Worm (Caenorhabditis elegans): ENCODE results near the gene K09E9.7.

K09E9.7 gene

DNA sequence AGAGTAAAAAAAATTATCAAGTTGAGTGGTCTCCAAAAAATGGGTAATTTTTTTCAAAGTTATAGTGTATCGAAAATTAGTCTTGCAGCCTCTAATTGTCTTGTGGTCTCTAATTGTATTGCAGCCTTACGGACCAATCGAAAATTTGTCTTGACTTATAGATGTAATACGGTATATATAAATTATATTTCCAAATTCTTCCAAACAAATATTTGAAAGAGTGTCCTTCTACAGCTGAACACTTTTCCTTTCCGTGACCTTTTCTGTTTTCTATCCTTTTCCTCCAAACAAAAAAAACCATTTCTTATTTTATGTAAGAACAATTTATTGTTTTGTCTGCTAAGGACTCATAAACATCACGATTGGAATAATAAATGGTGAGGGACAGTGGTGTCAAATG, at the start of gene K09E9.7:
Gene K09E9.7, plus strand, starts transcription at position 301 of the 400 bp plus-strand sequence.
- TF ChIP-seq scrt-1 (GFP tag; IDR thresholded peaks at IDR 0.05), result no peak
- no peak for TF ChIP-seq tbx-37 (GFP tag; conservative IDR thresholded peaks at IDR 0.05)
- TF ChIP-seq tra-4 (tag; optimal IDR thresholded peaks at IDR 0.05), result no peak
- no peak for TF ChIP-seq tbx-11 (GFP tag; IDR thresholded peaks at IDR 0.05)
- no peak for TF ChIP-seq hmg-4 (GFP tag; optimal IDR thresholded peaks at IDR 0.05)

DNA sequence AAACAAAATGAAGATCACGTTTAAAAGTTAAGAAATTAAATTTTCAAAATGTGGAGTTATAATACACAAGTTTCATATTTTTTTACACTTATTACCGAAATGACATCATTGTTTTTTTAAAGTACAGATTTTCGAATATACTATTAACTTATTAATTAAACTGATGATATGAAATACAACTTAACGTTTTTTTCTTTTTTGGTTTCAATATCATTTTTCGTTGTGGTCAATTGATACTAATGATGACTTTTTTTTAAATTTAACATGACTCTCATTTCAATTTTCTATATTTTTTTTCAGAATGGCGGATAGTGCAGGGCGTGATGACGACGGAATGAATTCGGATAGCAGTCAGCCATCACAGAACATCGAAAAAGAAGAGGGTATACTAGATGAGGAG, 49.6 kb upstream of the K09E9.7 start, which contains the start of gene usp-33:
Gene usp-33, plus strand, starts transcription at position 301 of the 400 bp plus-strand sequence.
- TF ChIP-seq hmg-4 (GFP tag; optimal IDR thresholded peaks at IDR 0.05), result no peak
- TF ChIP-seq ceh-13 (GFP tag; optimal IDR thresholded peaks at IDR 0.05), result no peak
- no peak for TF ChIP-seq hmbx-1 (tag; optimal IDR thresholded peaks at IDR 0.05)
- no peak for TF ChIP-seq tbx-37 (GFP tag; conservative IDR thresholded peaks at IDR 0.05)
- TF ChIP-seq hnd-1 (tag; optimal IDR thresholded peaks at IDR 0.05), result no peak
- TF ChIP-seq scrt-1 (GFP tag; IDR thresholded peaks at IDR 0.05), result no peak
- TF ChIP-seq ama-1 (optimal IDR thresholded peaks at IDR 0.05), result no peak
- TF ChIP-seq sea-1 (GFP tag; conservative IDR thresholded peaks at IDR 0.05), result no peak
- TF ChIP-seq B0310.2 (tag; optimal IDR thresholded peaks at IDR 0.05), result no peak
- no peak for TF ChIP-seq ets-7 (tag; optimal IDR thresholded peaks at IDR 0.05)
- TF ChIP-seq F13C5.2 (tag; optimal IDR thresholded peaks at IDR 0.05), result no peak

DNA sequence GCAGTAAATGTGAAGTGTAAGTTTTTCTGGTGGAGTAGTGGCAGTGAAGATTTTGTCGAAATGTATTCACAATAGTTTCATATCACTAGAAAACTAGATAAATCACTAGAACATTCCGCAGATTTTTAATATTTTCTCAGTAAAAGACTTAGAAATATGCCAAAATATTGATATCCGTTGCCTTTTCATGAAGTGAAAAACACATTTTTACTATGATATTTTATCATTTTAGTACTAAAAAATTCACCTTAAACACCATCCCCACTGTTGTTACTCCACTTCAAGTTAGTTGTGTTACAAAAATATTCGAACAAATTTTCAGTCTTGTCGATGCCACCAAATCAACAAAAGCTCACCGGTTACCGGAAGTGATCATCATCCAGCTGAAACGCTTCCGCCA, 47.3 kb upstream of the K09E9.7 start:
- TF ChIP-seq tbx-37 (GFP tag; conservative IDR thresholded peaks at IDR 0.05), result no peak

DNA sequence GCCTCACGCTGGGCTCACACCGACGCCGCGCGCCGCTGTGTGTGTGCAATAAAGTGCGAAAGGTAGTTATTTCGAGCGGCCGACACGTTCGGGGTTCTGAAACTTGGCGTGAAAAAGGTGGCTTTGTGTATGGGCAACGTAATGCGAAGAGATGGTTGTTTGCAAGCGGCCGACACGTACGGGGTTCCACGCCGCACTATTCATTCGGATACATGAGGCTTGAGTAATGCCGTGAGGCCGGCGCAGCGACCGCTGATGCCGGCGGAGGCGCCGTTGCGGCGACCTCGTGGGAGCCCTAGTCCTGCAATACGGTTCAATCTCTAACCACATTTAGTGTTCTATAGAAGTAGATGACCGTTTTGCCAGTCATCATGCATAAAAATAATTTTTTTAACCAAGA, 46.7 kb upstream of the K09E9.7 start:
- no peak for TF ChIP-seq flt-1 (GFP tag; IDR thresholded peaks at IDR 0.05)
- no peak for TF ChIP-seq hmbx-1 (tag; optimal IDR thresholded peaks at IDR 0.05)
- TF ChIP-seq tbx-11 (GFP tag; IDR thresholded peaks at IDR 0.05), result no peak
- no peak for TF ChIP-seq hnd-1 (tag; optimal IDR thresholded peaks at IDR 0.05)
- no peak for TF ChIP-seq aly-1 (tag; optimal IDR thresholded peaks at IDR 0.05)
- TF ChIP-seq ceh-36 (tag; optimal IDR thresholded peaks at IDR 0.05), result no peak
- TF ChIP-seq pes-1 (GFP tag; IDR thresholded peaks at IDR 0.05), result no peak
- no peak for TF ChIP-seq ama-1 (optimal IDR thresholded peaks at IDR 0.05)
- no peak for TF ChIP-seq tra-4 (tag; optimal IDR thresholded peaks at IDR 0.05)
- TF ChIP-seq B0310.2 (tag; optimal IDR thresholded peaks at IDR 0.05), result no peak
- TF ChIP-seq ets-7 (tag; optimal IDR thresholded peaks at IDR 0.05), result no peak
- no peak for TF ChIP-seq ceh-13 (GFP tag; optimal IDR thresholded peaks at IDR 0.05)
- TF ChIP-seq hmg-4 (GFP tag; optimal IDR thresholded peaks at IDR 0.05), result no peak
- no peak for TF ChIP-seq tbx-37 (GFP tag; conservative IDR thresholded peaks at IDR 0.05)
- TF ChIP-seq F13C5.2 (tag; optimal IDR thresholded peaks at IDR 0.05), result no peak
- no peak for TF ChIP-seq sea-1 (GFP tag; conservative IDR thresholded peaks at IDR 0.05)
- no peak for TF ChIP-seq scrt-1 (GFP tag; IDR thresholded peaks at IDR 0.05)

DNA sequence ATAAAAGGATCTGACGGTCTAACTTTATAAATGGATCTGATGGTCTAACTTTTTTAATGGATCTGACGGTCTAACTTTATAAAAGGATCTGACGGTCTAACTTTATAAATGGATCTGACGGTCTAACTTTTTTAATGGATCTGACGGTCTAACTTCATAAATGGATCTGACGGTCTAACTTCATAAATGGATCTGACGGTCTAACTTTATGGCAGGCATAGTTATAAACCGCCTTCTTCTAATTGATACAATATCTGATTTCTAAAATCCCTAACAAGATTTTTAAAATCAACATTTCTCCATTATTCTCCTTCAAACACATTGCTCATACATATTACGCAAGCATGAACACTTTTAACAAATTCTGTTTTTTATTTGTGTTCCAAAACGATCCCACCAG, 43.6 kb upstream of the K09E9.7 start, which contains the start of gene K09A9.8:
Gene K09A9.8, minus strand, starts transcription at position 101 of the 400 bp plus-strand sequence.
- TF ChIP-seq hmg-4 (GFP tag; optimal IDR thresholded peaks at IDR 0.05), result no peak
- TF ChIP-seq hmbx-1 (tag; optimal IDR thresholded peaks at IDR 0.05), result no peak
- TF ChIP-seq ceh-36 (tag; optimal IDR thresholded peaks at IDR 0.05), result no peak
- no peak for TF ChIP-seq hnd-1 (tag; optimal IDR thresholded peaks at IDR 0.05)
- TF ChIP-seq ceh-13 (GFP tag; optimal IDR thresholded peaks at IDR 0.05), result no peak
- TF ChIP-seq B0310.2 (tag; optimal IDR thresholded peaks at IDR 0.05), result no peak
- TF ChIP-seq ama-1 (optimal IDR thresholded peaks at IDR 0.05), result no peak
- TF ChIP-seq aly-1 (tag; optimal IDR thresholded peaks at IDR 0.05), result no peak
- TF ChIP-seq tbx-37 (GFP tag; conservative IDR thresholded peaks at IDR 0.05), result no peak
- TF ChIP-seq ets-7 (tag; optimal IDR thresholded peaks at IDR 0.05), result no peak
- no peak for TF ChIP-seq scrt-1 (GFP tag; IDR thresholded peaks at IDR 0.05)
- no peak for TF ChIP-seq F13C5.2 (tag; optimal IDR thresholded peaks at IDR 0.05)
- TF ChIP-seq tra-4 (tag; optimal IDR thresholded peaks at IDR 0.05), result no peak
- no peak for TF ChIP-seq tbx-11 (GFP tag; IDR thresholded peaks at IDR 0.05)

DNA sequence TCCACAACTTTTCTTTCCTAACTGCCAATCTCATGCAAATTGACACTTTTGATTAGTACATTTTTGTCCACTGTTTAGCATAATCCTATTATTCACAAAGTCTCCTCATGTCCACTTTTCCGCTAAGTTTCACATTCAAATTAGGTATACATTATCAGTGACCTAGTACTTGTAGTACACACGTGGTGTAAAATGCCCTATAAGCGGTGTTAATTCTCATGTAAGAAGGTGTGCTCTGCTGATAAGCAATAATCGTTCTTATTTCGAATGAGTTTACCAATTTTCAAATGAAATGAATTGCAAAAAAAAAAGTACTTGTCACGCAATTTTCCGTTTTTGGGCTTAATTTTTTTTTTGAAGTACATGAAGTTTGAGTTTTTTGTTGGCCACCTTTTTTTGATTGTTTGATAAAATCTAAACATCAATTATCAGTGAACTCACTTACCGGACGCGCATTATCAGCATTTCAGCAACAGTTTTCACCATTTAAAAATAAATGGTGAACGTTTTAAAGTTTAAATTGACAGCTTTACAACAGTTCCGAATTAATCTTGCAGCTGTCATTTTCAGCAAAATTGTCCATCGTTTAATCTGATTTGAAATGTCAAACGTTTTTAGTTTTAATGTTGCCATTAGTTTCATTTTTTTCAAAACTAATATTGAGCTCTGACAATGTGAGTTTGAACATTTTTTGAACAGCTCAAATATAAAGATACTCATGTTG, 41.9 kb upstream of the K09E9.7 start:
- TF ChIP-seq hmbx-1 (tag; optimal IDR thresholded peaks at IDR 0.05) (no peak), hmg-4 (GFP tag; optimal IDR thresholded peaks at IDR 0.05) (no peak), flt-1 (GFP tag; IDR thresholded peaks at IDR 0.05) (no peak), scrt-1 (GFP tag; IDR thresholded peaks at IDR 0.05) (no peak), ceh-13 (GFP tag; optimal IDR thresholded peaks at IDR 0.05) (no peak), B0310.2 (tag; optimal IDR thresholded peaks at IDR 0.05) (no peak), ama-1 (optimal IDR thresholded peaks at IDR 0.05) (no peak), ets-7 (tag; optimal IDR thresholded peaks at IDR 0.05) (no peak), aly-1 (tag; optimal IDR thresholded peaks at IDR 0.05) (no peak), sea-1 (GFP tag; conservative IDR thresholded peaks at IDR 0.05) (no peak), ceh-36 (tag; optimal IDR thresholded peaks at IDR 0.05) (no peak), hnd-1 (tag; optimal IDR thresholded peaks at IDR 0.05) (no peak), tra-4 (tag; optimal IDR thresholded peaks at IDR 0.05) (no peak), tbx-37 (GFP tag; conservative IDR thresholded peaks at IDR 0.05) (no peak), pes-1 (GFP tag; IDR thresholded peaks at IDR 0.05) (no peak)

DNA sequence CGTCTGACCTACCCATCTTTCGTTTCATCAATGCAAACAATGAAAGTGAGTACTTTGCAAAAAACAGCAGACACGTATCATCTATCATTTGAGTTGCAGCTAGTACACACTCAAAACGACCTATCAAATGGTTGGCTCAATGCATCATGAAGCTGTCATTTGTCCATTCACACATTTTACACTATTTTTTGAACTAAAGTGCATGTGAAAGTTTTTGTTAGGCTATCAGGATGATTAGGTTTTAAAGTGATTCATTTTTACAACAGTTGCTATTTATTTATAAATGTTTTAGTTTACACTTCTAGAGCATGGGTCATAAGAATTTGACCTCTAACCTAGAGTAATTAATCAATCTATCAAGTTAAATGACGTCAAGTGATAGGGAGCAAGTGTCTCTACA, 40.8 kb upstream of the K09E9.7 start:
- TF ChIP-seq tbx-37 (GFP tag; conservative IDR thresholded peaks at IDR 0.05) (no peak), B0310.2 (tag; optimal IDR thresholded peaks at IDR 0.05) (no peak), hmg-4 (GFP tag; optimal IDR thresholded peaks at IDR 0.05) (no peak), tbx-11 (GFP tag; IDR thresholded peaks at IDR 0.05) (no peak), aly-1 (tag; optimal IDR thresholded peaks at IDR 0.05) (no peak), scrt-1 (GFP tag; IDR thresholded peaks at IDR 0.05) (no peak), pes-1 (GFP tag; IDR thresholded peaks at IDR 0.05) (no peak), hnd-1 (tag; optimal IDR thresholded peaks at IDR 0.05) (no peak), hmbx-1 (tag; optimal IDR thresholded peaks at IDR 0.05) (no peak), flt-1 (GFP tag; IDR thresholded peaks at IDR 0.05) (no peak), tra-4 (tag; optimal IDR thresholded peaks at IDR 0.05) (no peak), ceh-13 (GFP tag; optimal IDR thresholded peaks at IDR 0.05) (no peak), ets-7 (tag; optimal IDR thresholded peaks at IDR 0.05) (no peak), sea-1 (GFP tag; conservative IDR thresholded peaks at IDR 0.05) (no peak), F13C5.2 (tag; optimal IDR thresholded peaks at IDR 0.05) (no peak), ama-1 (optimal IDR thresholded peaks at IDR 0.05) (no peak), ceh-36 (tag; optimal IDR thresholded peaks at IDR 0.05) (no peak)

Measured in whole organism, early embryonic.